Worm (Caenorhabditis elegans): ENCODE measurements around the gene pmp-1.

pmp-1 gene

DNA sequence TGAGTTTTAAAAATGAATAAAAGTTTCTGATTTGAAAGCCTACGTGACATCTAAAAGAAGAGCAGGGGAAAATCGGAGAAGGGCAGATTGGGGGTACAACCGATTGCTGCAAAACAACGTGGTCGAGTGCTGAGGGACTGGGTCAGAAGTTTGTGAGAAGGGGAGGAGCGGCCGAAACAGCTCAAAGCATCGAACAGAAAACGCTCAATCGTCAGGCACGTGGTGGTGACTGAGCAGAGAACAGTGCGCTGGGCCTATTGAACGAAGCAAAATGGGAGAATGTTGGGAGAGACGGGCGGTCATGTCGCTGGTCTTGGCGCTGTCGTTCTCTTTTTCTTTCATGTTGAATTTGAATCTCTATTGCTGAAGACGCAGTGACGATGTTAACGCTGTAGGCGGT is 7.6 kb upstream of the pmp-1 start (continued):
- TF ChIP-seq mdl-1 (tag; optimal IDR thresholded peaks at IDR 0.05) (peak; percentile 64 to 93), ceh-32 (tag; optimal IDR thresholded peaks at IDR 0.05; ENCODE audit: poor library complexity) (no peak), D1046.2 (GFP tag; IDR thresholded peaks at IDR 0.05) (no peak), mxl-2 (GFP tag; conservative IDR thresholded peaks at IDR 0.05) (no peak), ama-1 (optimal IDR thresholded peaks at IDR 0.05) (peak; percentile 95), Y5F2A.4 (GFP tag; optimal IDR thresholded peaks at IDR 0.05) (no peak), set-16 (GFP tag; IDR thresholded peaks at IDR 0.05) (peak; percentile 79), mes-2 (tag; optimal IDR thresholded peaks at IDR 0.05; ENCODE audit: poor library complexity, severe bottlenecking) (peak; percentile 31), fkh-10 (GFP tag; optimal IDR thresholded peaks at IDR 0.05) (no peak), lin-15B (tag; optimal IDR thresholded peaks at IDR 0.05) (no peak), zip-11 (GFP tag; IDR thresholded peaks at IDR 0.05) (no peak), dpl-1 (GFP tag; optimal IDR thresholded peaks at IDR 0.05) (peak; percentile 40), lir-3 (tag; optimal IDR thresholded peaks at IDR 0.05) (no peak), ctbp-1 (GFP tag; IDR thresholded peaks at IDR 0.05) (no peak; the same call in 1 of the 2 replicates), nhr-237 (tag; optimal IDR thresholded peaks at IDR 0.05) (no peak), daf-12 (tag; optimal IDR thresholded peaks at IDR 0.05) (no peak), attf-4 (tag; optimal IDR thresholded peaks at IDR 0.05) (no peak), fos-1 (tag; optimal IDR thresholded peaks at IDR 0.05) (no peak), daf-16 (GFP tag; optimal IDR thresholded peaks at IDR 0.05) (peak in 1 of 2 experiments; percentile 17), daf-16 (tag; optimal IDR thresholded peaks at IDR 0.05) (peak; percentile 26), zag-1 (tag; optimal IDR thresholded peaks at IDR 0.05) (no peak), nhr-48 (tag; optimal IDR thresholded peaks at IDR 0.05) (peak; percentile 53), nhr-42 (GFP tag; IDR thresholded peaks at IDR 0.05) (peak; percentile 13; the same call in 1 of the 2 replicates), unc-62 (GFP tag; optimal IDR thresholded peaks at IDR 0.05 in 1 of 2) (peak in 1 of 2 experiments; percentile 56), unc-62 (tag; optimal IDR thresholded peaks at IDR 0.05) (no peak)

DNA sequence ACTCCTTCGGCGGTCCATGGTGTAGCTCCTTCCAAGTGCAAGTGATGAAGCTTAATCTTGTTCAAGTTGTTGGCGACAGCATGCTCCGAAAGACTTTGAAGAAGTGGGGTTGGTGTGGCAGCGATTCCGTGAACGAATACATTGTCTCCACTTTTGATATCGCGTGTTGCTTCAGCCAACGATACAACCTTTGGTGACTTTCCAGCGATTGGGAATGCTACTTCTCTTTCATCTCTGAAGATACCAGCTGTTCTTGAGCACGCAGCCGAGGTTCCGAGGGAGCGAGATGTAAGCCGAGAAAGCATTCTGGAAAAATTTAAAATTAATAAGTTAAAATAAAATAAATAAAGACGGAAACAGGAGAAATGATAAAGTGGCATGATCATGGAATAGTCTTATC is 6.5 kb upstream of the pmp-1 start, which contains the start of gene acer-1:
acer-1 (minus strand) TSS at position 306 of the 400 bp plus-strand sequence.
- TF ChIP-seq ama-1 (optimal IDR thresholded peaks at IDR 0.05) (peak; percentile 81), F10B5.3 (tag; optimal IDR thresholded peaks at IDR 0.05) (no peak), ctbp-1 (GFP tag; IDR thresholded peaks at IDR 0.05) (peak; percentile 33; the same call in 1 of the 2 replicates), madf-9 (GFP tag; conservative IDR thresholded peaks at IDR 0.05) (peak; percentile 22; the same call in 1 of the 2 replicates), unc-62 (GFP tag; optimal IDR thresholded peaks at IDR 0.05 in 1 of 2) (peak in 1 of 2 experiments; percentile 29), unc-62 (tag; optimal IDR thresholded peaks at IDR 0.05) (no peak), cey-2 (tag; optimal IDR thresholded peaks at IDR 0.05; ENCODE audit: borderline replicate concordance, insufficient read depth) (no peak), sdz-12 (GFP tag; optimal IDR thresholded peaks at IDR 0.05) (peak; percentile 79), saeg-2 (GFP tag; IDR thresholded peaks at IDR 0.05) (0 out of 2 replicates have a peak, but pooled peaks have one; percentile 8), Y105C5A.15 (GFP tag; IDR thresholded peaks at IDR 0.05) (0 out of 2 replicates have a peak, but pooled peaks have one; percentile 25), egl-43 (GFP tag; IDR thresholded peaks at IDR 0.05) (0 out of 2 replicates have a peak, but pooled peaks have one; percentile 28), Y75B8A.6 (GFP tag; IDR thresholded peaks at IDR 0.05) (0 out of 2 replicates have a peak, but pooled peaks have one; percentile 6), hlh-11 (tag; optimal IDR thresholded peaks at IDR 0.05) (peak; percentile 18), nhr-11 (tag; optimal IDR thresholded peaks at IDR 0.05) (no peak)

DNA sequence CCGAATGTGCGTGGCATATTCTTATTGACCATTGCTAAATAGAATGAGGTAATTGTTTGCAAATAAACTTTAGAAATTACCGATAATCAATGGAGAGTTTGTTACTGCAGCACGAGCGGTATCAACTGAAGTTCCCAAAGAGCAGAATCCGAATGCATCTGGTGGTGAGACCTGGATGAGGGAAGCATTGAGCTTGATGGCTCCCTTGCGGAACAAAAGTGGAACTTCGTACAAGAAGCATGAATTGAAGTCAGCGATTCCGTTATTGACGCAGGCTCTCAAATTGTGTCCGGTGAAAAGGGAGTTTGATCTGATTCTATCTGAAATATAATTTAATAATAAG is 6.0 kb upstream of the pmp-1 start:
- TF ChIP-seq nhr-6 (tag; optimal IDR thresholded peaks at IDR 0.05) = no peak
- no peak for TF ChIP-seq nhr-41 (GFP tag; IDR thresholded peaks at IDR 0.05)
- TF ChIP-seq aha-1 (tag) = peak; percentile 76
- no peak for TF ChIP-seq nhr-42 (GFP tag; IDR thresholded peaks at IDR 0.05)
- no peak for TF ChIP-seq lin-15B (tag; optimal IDR thresholded peaks at IDR 0.05)
- TF ChIP-seq dmd-8 (GFP tag; IDR thresholded peaks at IDR 0.05) = 0 out of 2 replicates have a peak, but pooled peaks have one; percentile 9
- TF ChIP-seq ctbp-1 (GFP tag; IDR thresholded peaks at IDR 0.05) = peak; percentile 19; the same call in 1 of the 2 replicates
- peak; percentile 50; the same call in 1 of the 2 replicates for TF ChIP-seq dmd-9 (GFP tag; IDR thresholded peaks at IDR 0.05)
- peak; percentile 62; the same call in 1 of the 2 replicates for TF ChIP-seq zfp-3 (GFP tag; conservative IDR thresholded peaks at IDR 0.05)

Data from whole organism, L4 larva.